Fruit fly (Drosophila melanogaster): ENCODE results near the gene Sxl.

DNA sequence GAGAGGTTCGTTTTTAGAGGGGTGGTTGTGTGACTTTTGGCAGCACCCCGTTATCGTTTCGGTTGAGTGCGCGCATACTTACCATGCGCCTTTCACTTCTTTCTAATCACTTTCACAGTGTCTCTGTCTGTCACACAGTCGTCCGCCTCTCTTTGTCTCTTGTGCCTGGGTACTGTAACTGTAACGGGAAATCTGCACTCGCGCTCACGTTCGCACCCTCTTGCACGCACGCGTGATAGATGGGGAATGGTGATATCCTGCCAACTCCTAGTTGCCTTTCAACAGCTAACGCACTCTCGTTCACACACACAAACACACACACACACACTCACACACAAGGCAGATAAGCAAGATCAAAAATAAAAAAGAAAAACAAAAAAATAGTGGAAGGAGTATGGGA, 15.4 kb downstream of the Sxl start:
- no peak for TF ChIP-seq CG32767 (GFP tag; IDR thresholded peaks at IDR 0.05)
- TF ChIP-seq CG15601 (tag; optimal IDR thresholded peaks at IDR 0.05) = no peak
- TF ChIP-seq cato (GFP tag; optimal IDR thresholded peaks at IDR 0.05; ENCODE audit: borderline replicate concordance) = no peak
- no peak for TF ChIP-seq CG10209 (GFP tag; optimal IDR thresholded peaks at IDR 0.05)
- TF ChIP-seq Jarid2 (GFP tag; optimal IDR thresholded peaks at IDR 0.05) = no peak
- no peak for TF ChIP-seq NK7.1 (GFP tag; optimal IDR thresholded peaks at IDR 0.05)
- TF ChIP-seq slbo (GFP tag; IDR thresholded peaks at IDR 0.05) = no peak
- TF ChIP-seq CG11093 (GFP tag; IDR thresholded peaks at IDR 0.05) = no peak
- no peak for TF ChIP-seq fd102C (GFP tag; optimal IDR thresholded peaks at IDR 0.05)
- no peak for TF ChIP-seq h (optimal IDR thresholded peaks at IDR 0.05)
- no peak for TF ChIP-seq CG9817 (tag; optimal IDR thresholded peaks at IDR 0.05)
- no peak for TF ChIP-seq bab2 (GFP tag; optimal IDR thresholded peaks at IDR 0.05)
- TF ChIP-seq klu (GFP tag; IDR thresholded peaks at IDR 0.05) = no peak
